Fruit fly (Drosophila melanogaster) whole organism: ENCODE measurements around the gene ca.

Source experiments
- pan ChIP-seq: fragments of >200 bp; optimal IDR thresholded peaks from 2 replicates; lab custom pipeline; 2017
- psq ChIP-seq: fragments of >200 bp; optimal IDR thresholded peaks from 2 replicates; lab custom pipeline; 2017

DNA sequence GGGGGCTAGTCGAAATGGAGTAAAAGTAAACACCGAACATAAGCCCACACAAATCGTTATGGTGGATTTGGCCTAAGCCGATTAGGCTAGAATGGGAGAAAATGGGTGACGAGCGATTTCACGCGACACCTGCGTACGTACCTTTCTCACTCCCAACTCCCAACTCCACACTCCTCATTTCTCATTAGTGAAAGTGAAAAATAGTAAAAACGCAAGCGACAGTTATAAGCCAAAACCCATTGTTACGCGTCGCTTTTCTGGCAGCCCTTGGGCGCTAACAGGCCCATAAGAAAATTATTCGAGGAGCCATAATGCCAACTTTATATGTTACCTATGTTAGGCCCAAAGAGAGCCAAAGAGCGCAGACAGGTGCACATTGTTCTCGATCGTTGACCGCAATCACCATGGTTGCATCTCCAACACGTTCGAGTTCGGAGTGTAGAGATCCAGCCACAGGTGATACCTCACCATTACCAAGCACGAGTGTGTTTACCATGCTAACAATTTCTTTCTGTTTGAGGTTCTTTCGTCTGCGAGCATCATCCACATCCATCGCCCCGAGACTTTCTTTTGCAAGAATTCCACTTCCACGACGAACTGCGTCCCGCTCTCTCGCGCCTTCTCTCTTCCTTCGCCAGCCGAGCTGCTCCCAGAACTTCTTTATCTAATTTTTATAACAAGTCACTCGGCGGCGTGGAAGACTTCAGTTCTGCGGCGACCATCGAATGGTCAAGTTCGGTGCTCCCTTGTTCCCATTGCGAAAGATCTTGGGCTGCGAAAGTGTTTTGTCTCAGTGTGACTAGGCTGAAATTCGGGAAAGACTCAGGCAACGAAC, 12.0 kb downstream of the ca start, which contains the start of gene neo:
- no peak for TF ChIP-seq pan
- TF ChIP-seq psq, result no peak
